Worm (Caenorhabditis elegans): Measurements from ENCODE around the gene mrpl-46.

Gene mrpl-46

DNA sequence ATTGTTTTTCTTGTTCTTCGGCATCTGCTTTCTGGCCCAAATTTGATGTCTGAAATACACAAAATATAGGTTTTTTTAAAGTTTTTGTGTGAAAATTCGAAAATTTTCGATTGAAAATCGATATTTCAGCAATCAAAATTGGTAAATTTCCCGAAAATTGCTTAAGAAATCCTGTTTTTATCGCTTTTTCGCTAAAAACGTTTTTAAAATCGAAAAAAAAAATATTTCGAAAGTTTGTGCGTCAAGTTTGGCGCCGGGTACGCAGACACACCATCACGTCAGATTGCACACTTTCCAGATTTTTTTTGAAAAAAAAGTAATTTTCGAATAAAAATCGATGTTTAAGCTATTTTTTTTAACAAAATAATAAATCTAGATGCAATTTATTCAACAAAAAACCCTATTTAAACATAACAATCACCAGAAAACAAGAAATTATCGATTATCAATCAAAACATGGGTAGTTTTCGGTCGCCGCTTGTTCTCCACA lies 5.2 kb upstream of the mrpl-46 start, which contains the start of gene skr-18 (continued):
- TF ChIP-seq mcd-1 (GFP tag; IDR thresholded peaks at IDR 0.05) (peak; percentile 55; the same call in 1 of the 2 replicates), him-1 (tag; optimal IDR thresholded peaks at IDR 0.05) (no peak), Y79H2A.3 (GFP tag; conservative IDR thresholded peaks at IDR 0.05) (no peak), hrde-1 (tag; optimal IDR thresholded peaks at IDR 0.05; ENCODE audit: borderline replicate concordance) (no peak), ccch-3 (GFP tag; optimal IDR thresholded peaks at IDR 0.05) (no peak), nfya-1 (tag; optimal IDR thresholded peaks at IDR 0.05; ENCODE audit: borderline replicate concordance, insufficient read depth) (no peak), rcor-1 (GFP tag; IDR thresholded peaks at IDR 0.05) (no peak), pha-4 (tag; optimal IDR thresholded peaks at IDR 0.05) (no peak), lin-54 (GFP tag; optimal IDR thresholded peaks at IDR 0.05) (peak; percentile 2), dpl-1 (GFP tag; optimal IDR thresholded peaks at IDR 0.05) (no peak), snpc-1.3 (tag; optimal IDR thresholded peaks at IDR 0.05; ENCODE audit: insufficient read depth) (peak; percentile 63), F49E8.2 (tag; optimal IDR thresholded peaks at IDR 0.05; ENCODE audit: insufficient read depth) (peak; percentile 55), madf-6 (GFP tag; IDR thresholded peaks at IDR 0.05) (peak; percentile 65), pbrm-1 (GFP tag; IDR thresholded peaks at IDR 0.05) (no peak), D2030.7 (GFP tag; IDR thresholded peaks at IDR 0.05) (peak; percentile 28), snpc-1.1 (tag; optimal IDR thresholded peaks at IDR 0.05; ENCODE audit: insufficient read depth) (peak; percentile 44)

DNA sequence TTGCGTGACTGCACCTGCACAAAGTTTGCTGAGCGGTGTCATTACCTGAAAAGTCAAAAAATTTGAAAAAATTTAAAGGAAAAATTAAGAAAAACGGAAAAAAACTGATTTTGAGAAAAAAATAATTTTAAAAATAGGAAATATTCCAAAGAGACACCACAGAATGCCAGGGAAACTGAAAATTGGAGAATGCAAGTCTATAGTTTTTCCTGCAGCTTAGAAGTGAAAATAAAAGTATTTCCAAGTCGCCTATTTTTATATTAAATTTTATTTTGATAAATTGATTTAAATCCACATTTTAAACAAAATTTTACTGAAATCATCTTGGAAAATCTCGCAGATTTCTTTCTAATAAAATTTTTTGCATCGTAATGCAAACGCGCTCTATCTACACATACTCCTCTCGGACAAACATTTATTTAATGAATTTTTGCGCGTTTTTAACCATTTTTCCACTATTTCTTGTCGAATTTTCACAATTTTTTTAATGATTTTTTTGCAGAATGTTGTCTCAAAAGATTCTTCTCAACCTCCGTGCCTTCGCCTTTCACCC lies 4.0 kb upstream of the mrpl-46 start, which contains the start of the genes F56B3.11 and ech-5:
Gene F56B3.11 (minus strand): TSS at position 51 of the 553 bp plus-strand sequence.
Gene ech-5 (plus strand): TSS at position 503 of the 553 bp plus-strand sequence.
- TF ChIP-seq lsy-27 (tag; optimal IDR thresholded peaks at IDR 0.05; ENCODE audit: borderline replicate concordance, insufficient read depth) (no peak), madf-10 (tag; optimal IDR thresholded peaks at IDR 0.05) (peak; percentile 68), die-1 (tag; optimal IDR thresholded peaks at IDR 0.05) (no peak), rpc-1 (optimal IDR thresholded peaks at IDR 0.05) (no peak), rpc-1 (tag; optimal IDR thresholded peaks at IDR 0.05) (no peak), ama-1 (optimal IDR thresholded peaks at IDR 0.05) (no peak), ama-1 (GFP tag; optimal IDR thresholded peaks at IDR 0.05) (no peak), K12H6.12 (tag; optimal IDR thresholded peaks at IDR 0.05) (peak; percentile 76), Y95B8A.8 (GFP tag; IDR thresholded peaks at IDR 0.05) (0 out of 2 replicates have a peak, but pooled peaks have one; percentile 20), ztf-22 (GFP tag; optimal IDR thresholded peaks at IDR 0.05) (no peak), athp-1 (tag; optimal IDR thresholded peaks at IDR 0.05) (peak; percentile 12), K11D2.4 (GFP tag; IDR thresholded peaks at IDR 0.05) (no peak), lin-26 (GFP tag; IDR thresholded peaks at IDR 0.05) (no peak), lin-40 (tag; optimal IDR thresholded peaks at IDR 0.05) (peak; percentile 71), ztf-18 (tag; optimal IDR thresholded peaks at IDR 0.05) (peak; percentile 2), let-607 (tag; optimal IDR thresholded peaks at IDR 0.05) (peak in 1 of 2 experiments; percentile 64), bed-1 (GFP tag; IDR thresholded peaks at IDR 0.05) (no peak), ccch-3 (GFP tag; optimal IDR thresholded peaks at IDR 0.05) (peak; percentile 77), nhr-90 (tag; optimal IDR thresholded peaks at IDR 0.05) (no peak), C17E4.6 (GFP tag; IDR thresholded peaks at IDR 0.05) (no peak), efl-1 (GFP tag; optimal IDR thresholded peaks at IDR 0.05) (peak; percentile 14), him-1 (tag; optimal IDR thresholded peaks at IDR 0.05) (peak; percentile 28), attf-5 (GFP tag; optimal IDR thresholded peaks at IDR 0.05) (peak; percentile 80), ztf-26 (tag; optimal IDR thresholded peaks at IDR 0.05) (peak; percentile 35), F33H1.4 (GFP tag; IDR thresholded peaks at IDR 0.05) (peak; percentile 31; the same call in 1 of the 2 replicates), egrh-3 (GFP tag; IDR thresholded peaks at IDR 0.05) (peak; percentile 25; the same call in 1 of the 2 replicates), hmg-1.2 (GFP tag; IDR thresholded peaks at IDR 0.05) (peak; percentile 47), rec-8 (tag; optimal IDR thresholded peaks at IDR 0.05) (peak in 1 of 2 experiments; percentile 13), nhr-80 (tag; optimal IDR thresholded peaks at IDR 0.05) (peak; percentile 1), zim-3 (tag; optimal IDR thresholded peaks at IDR 0.05) (no peak), ceh-40 (GFP tag; IDR thresholded peaks at IDR 0.05) (no peak), pbrm-1 (GFP tag; IDR thresholded peaks at IDR 0.05) (peak; percentile 33; the same call in 1 of the 2 replicates), ceh-27 (GFP tag; optimal IDR thresholded peaks at IDR 0.05) (peak; percentile 22)

All from whole organism, young adult.